Worm (Caenorhabditis elegans) whole organism, L1 larva: ENCODE results near the gene F21D9.11.

Experiments
- C34B4.2 ChIP-seq: sonication (generic microtip); optimal IDR thresholded peaks from 2 replicates; lab custom pipeline; 2017; ENCODE audit warnings: mild to moderate bottlenecking, missing genetic modification characterization, missing compliant biosample characterization
- F16B12.6 ChIP-seq: fragments of 150-350 bp; optimal IDR thresholded peaks from 2 replicates; lab custom pipeline; 2014; ENCODE audit warnings: missing biosample characterization, missing genetic modification characterization
- blmp-1 ChIP-seq: fragments of 150-350 bp; optimal IDR thresholded peaks from 2 replicates; lab custom pipeline; 2014; ENCODE audit warnings: missing biosample characterization, missing genetic modification characterization
- ceh-63 ChIP-seq: fragments of 200-800 bp; sonication (Bioruptor generic); optimal IDR thresholded peaks from 2 replicates; lab custom pipeline; 2018; ENCODE audit warnings: mild to moderate bottlenecking, missing genetic modification characterization, missing compliant biosample characterization
- ceh-8 ChIP-seq: fragments of 200-800 bp; sonication (Bioruptor generic); optimal IDR thresholded peaks from 2 replicates; lab custom pipeline; 2018; ENCODE audit warnings: mild to moderate bottlenecking, missing genetic modification characterization, moderate library complexity, missing compliant biosample characterization
- efl-1 ChIP-seq, 4 experiments: fragments of 150-350 bp; optimal IDR thresholded peaks in 3 of 4; peaks in 1 of 4; 1 replicate in 1 of 4; 2 replicates in 3 of 4; lab custom pipeline; 2014; ENCODE audit warnings: missing biosample characterization in 2 of 4, missing genetic modification characterization in 2 of 4, missing genetic modification reagents in 2 of 4
- elt-2 ChIP-seq: sonication (generic microtip); optimal IDR thresholded peaks from 2 replicates; lab custom pipeline; 2016; ENCODE audit warnings: missing genetic modification characterization, mild to moderate bottlenecking, inconsistent platforms, missing compliant biosample characterization, missing genetic modification reagents
- fos-1 ChIP-seq: fragments of 150-350 bp; optimal IDR thresholded peaks from 2 replicates; lab custom pipeline; 2014; ENCODE audit warnings: missing biosample characterization, missing genetic modification characterization
- grh-1 ChIP-seq: fragments of 200-800 bp; sonication (Bioruptor generic); IDR thresholded peaks from 2 replicates; pipeline ENCODE4 v1.3.6; 2022; ENCODE audit warnings: missing genetic modification reagents, missing genetic modification characterization, missing compliant biosample characterization
- hlh-4 ChIP-seq: sonication (generic microtip); optimal IDR thresholded peaks from 2 replicates; lab custom pipeline; 2016; ENCODE audit warnings: mild to moderate bottlenecking, missing genetic modification characterization, missing compliant biosample characterization
- hpl-2 ChIP-seq: fragments of 150-350 bp; optimal IDR thresholded peaks from 2 replicates; lab custom pipeline; 2014; ENCODE audit warnings: missing biosample characterization, missing genetic modification reagents, missing genetic modification characterization
- irx-1 ChIP-seq: sonication (generic microtip); optimal IDR thresholded peaks from 2 replicates; lab custom pipeline; 2016; ENCODE audit warnings: missing genetic modification characterization, missing compliant biosample characterization
- lin-14 ChIP-seq: fragments of 200-800 bp; sonication (Bioruptor generic); optimal IDR thresholded peaks from 2 replicates; lab custom pipeline; 2018; ENCODE audit warnings: mild to moderate bottlenecking, missing genetic modification characterization, moderate library complexity, missing compliant biosample characterization
- lin-35 ChIP-seq, 2 experiments: fragments of 150-350 bp; optimal IDR thresholded peaks; 2 replicates each; lab custom pipeline; 2014; ENCODE audit warnings: missing biosample characterization in 2 of 2, missing genetic modification characterization in 2 of 2, missing genetic modification reagents in 2 of 2
- lir-3 ChIP-seq: sonication (generic microtip); optimal IDR thresholded peaks from 2 replicates; lab custom pipeline; 2016; ENCODE audit warnings: mild to moderate bottlenecking, missing genetic modification characterization, moderate library complexity, missing compliant biosample characterization; ENCODE audit not compliant: poor library complexity
- mab-9 ChIP-seq: fragments of 200-800 bp; sonication (Bioruptor generic); IDR thresholded peaks from 2 replicates; pipeline ENCODE4 v1.3.6; 2022; ENCODE audit warnings: missing genetic modification reagents, missing genetic modification characterization, missing compliant biosample characterization
- mdl-1 ChIP-seq, 2 experiments: fragments of 150-350 bp; optimal IDR thresholded peaks; 2 replicates each; lab custom pipeline; 2014 to 2017; ENCODE audit warnings: missing biosample characterization in 2 of 2, missing genetic modification characterization in 2 of 2, inconsistent platforms in 1 of 2
- nhr-11 ChIP-seq: fragments of 150-350 bp; optimal IDR thresholded peaks from 2 replicates; lab custom pipeline; 2014; ENCODE audit warnings: missing biosample characterization, missing genetic modification characterization
- nhr-12 ChIP-seq: sonication (generic microtip); optimal IDR thresholded peaks from 2 replicates; lab custom pipeline; 2017; ENCODE audit warnings: missing biosample characterization, missing genetic modification characterization
- nhr-20 ChIP-seq: sonication (generic microtip); optimal IDR thresholded peaks from 2 replicates; lab custom pipeline; 2016; ENCODE audit warnings: mild to moderate bottlenecking, missing genetic modification characterization, missing compliant biosample characterization
- nhr-237 ChIP-seq: fragments of 150-350 bp; optimal IDR thresholded peaks from 2 replicates; lab custom pipeline; 2014; ENCODE audit warnings: missing biosample characterization, missing genetic modification characterization
- nhr-47 ChIP-seq: sonication (generic microtip); optimal IDR thresholded peaks from 2 replicates; lab custom pipeline; 2016; ENCODE audit warnings: mild to moderate bottlenecking, missing genetic modification characterization, moderate library complexity, missing compliant biosample characterization
- nhr-85 ChIP-seq: sonication (generic microtip); peaks from one replicate; lab custom pipeline; 2016; ENCODE audit warnings: missing genetic modification characterization, inconsistent platforms, missing compliant biosample characterization
- pag-3 ChIP-seq: sonication (generic microtip); optimal IDR thresholded peaks from 2 replicates; lab custom pipeline; 2017; ENCODE audit warnings: missing genetic modification characterization, mild to moderate bottlenecking, missing compliant biosample characterization, antibody characterized with exemption, borderline replicate concordance; ENCODE audit not compliant: insufficient read depth
- pax-3 ChIP-seq: fragments of 200-800 bp; sonication (Bioruptor generic); optimal IDR thresholded peaks from 2 replicates; lab custom pipeline; 2018; ENCODE audit warnings: mild to moderate bottlenecking, missing genetic modification characterization, moderate library complexity, missing compliant biosample characterization
- rnt-1 ChIP-seq: sonication (generic microtip); optimal IDR thresholded peaks from 2 replicates; lab custom pipeline; 2016; ENCODE audit warnings: mild to moderate bottlenecking, missing genetic modification characterization, moderate library complexity, missing compliant biosample characterization
- skn-1 ChIP-seq: fragments of 150-350 bp; optimal IDR thresholded peaks from 2 replicates; lab custom pipeline; 2014; ENCODE audit warnings: missing biosample characterization, missing genetic modification characterization
- tbx-2 ChIP-seq: sonication (generic microtip); optimal IDR thresholded peaks from 2 replicates; lab custom pipeline; 2016; ENCODE audit warnings: missing genetic modification characterization, missing compliant biosample characterization
- unc-62 ChIP-seq: fragments of 150-350 bp; optimal IDR thresholded peaks from 2 replicates; lab custom pipeline; 2014; ENCODE audit warnings: missing biosample characterization, missing genetic modification reagents, missing genetic modification characterization
- unc-98 ChIP-seq: fragments of 200-800 bp; sonication (Bioruptor generic); IDR thresholded peaks from 2 replicates; pipeline ENCODE4 v1.3.6; 2022; ENCODE audit warnings: missing genetic modification characterization, missing compliant biosample characterization
- vab-15 ChIP-seq: sonication (generic microtip); optimal IDR thresholded peaks from 2 replicates; lab custom pipeline; 2017; ENCODE audit warnings: missing genotype, mild to moderate bottlenecking, missing genetic modification characterization, missing compliant biosample characterization
- ztf-11 ChIP-seq, 2 experiments: sonication (generic microtip); optimal IDR thresholded peaks; 2 replicates each; lab custom pipeline; 2016 to 2017; ENCODE audit warnings: missing genetic modification characterization in 2 of 2, missing biosample characterization in 1 of 2, missing compliant biosample characterization in 1 of 2
- ztf-4 ChIP-seq: fragments of 150-350 bp; optimal IDR thresholded peaks from 2 replicates; lab custom pipeline; 2014; ENCODE audit warnings: missing biosample characterization, missing genetic modification characterization

F21D9.11 gene

DNA sequence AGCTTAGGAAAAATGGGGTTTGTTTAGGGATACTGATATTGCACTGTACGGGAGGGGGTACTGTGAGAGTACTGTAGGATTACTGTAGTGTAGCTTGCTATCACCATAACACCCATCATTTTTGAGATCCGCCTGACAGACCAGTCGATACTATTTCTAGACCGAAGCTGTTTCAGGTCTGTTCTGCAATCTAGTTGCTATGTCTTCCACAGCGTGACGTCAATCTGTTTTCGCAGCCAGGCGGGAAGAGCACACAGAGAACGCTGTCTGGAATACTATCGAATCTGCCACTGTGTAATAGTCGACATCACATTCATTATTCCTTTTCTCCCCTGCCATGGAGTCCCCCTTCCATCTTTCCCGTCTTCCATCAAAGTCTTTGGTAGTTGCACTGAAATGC is at the start of gene F21D9.11:
F21D9.11 (plus strand) TSS at position 301 of the 400 bp plus-strand sequence.
- TF ChIP-seq efl-1 (optimal IDR thresholded peaks at IDR 0.05; lab: Kevin White, UChicago) (no peak), efl-1 (GFP tag; optimal IDR thresholded peaks at IDR 0.05 in 1 of 2; lab: Kevin White, UChicago) (no peak)

DNA sequence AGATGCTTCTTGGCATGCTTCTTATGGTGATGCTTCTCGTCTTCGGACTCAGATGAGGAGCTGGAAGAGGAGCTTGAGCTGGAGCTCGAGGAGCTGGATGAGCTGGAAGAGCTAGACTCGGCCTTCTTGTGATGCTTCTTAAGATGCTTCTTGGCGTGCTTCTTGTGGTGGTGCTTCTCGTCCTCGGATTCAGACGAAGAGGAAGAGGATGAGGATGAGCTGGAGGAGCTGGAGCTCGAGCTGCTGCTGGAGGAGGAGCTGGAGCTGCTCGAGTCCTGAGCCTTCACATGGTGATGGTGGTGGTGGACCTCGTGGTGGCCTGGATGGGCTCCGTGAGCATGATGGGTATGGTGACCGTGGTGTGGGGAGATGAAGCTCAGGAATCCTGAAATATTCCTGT is 49.1 kb upstream of the F21D9.11 start:
- TF ChIP-seq unc-62, result no peak

DNA sequence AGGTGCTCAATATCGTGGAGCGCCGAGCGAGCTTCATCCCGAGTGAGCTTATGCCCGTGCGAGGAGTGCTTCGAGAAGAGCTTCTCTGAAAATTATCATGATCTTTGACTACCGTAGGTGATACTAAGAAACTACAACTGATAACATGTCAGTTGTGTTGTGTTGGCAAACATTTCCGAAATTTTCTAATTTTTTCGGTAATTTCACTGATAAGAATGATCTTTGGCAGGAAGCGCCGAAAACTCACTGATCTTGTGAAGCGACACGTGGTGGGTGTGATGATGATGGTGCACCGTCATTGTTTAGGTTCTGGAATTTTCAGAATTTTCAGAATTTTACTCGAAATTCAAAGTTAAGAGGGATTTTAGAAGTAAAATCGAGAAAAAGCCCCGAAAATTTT is 48.6 kb upstream of the F21D9.11 start, which contains the start of gene Y39B6A.1:
Y39B6A.1 (minus strand) TSS at position 309 of the 400 bp plus-strand sequence.
- no peak for TF ChIP-seq vab-15
- TF ChIP-seq elt-2 (tag; lab: Kevin White, UChicago), result peak; percentile 76
- no peak for TF ChIP-seq fos-1 (tag; lab: Kevin White, UChicago)
- no peak for TF ChIP-seq lir-3 (tag; lab: Kevin White, UChicago)
- peak in 1 of 2 experiments; percentile 3 for TF ChIP-seq lin-35 (GFP tag; optimal IDR thresholded peaks at IDR 0.05; lab: Kevin White, UChicago)

DNA sequence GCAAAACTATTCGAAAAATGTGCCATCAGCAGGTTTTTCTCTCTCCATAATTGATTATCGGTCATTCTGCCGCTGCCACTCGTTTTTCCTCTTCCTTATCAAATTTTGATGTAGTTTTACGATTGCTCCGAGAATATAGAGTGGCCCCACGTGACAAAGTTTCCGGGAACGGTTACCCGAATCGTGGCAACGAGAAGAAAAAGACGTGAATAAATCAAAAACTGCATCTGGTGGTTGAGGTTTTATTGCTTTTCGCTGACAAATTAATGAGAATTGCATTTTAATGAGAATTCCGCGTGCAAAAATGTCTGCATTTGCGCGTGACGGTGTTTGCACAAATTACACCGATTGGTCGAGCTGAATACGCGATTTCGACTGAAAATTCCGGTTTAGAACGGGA is 46.5 kb upstream of the F21D9.11 start:
- TF ChIP-seq nhr-85 (tag; lab: Kevin White, UChicago), result no peak
- peak; percentile 90 for TF ChIP-seq elt-2 (tag; lab: Kevin White, UChicago)
- TF ChIP-seq C34B4.2 (tag; lab: Kevin White, UChicago), result no peak
- no peak for TF ChIP-seq tbx-2
- no peak for TF ChIP-seq nhr-12 (tag; lab: Kevin White, UChicago)
- TF ChIP-seq mdl-1 (tag; optimal IDR thresholded peaks at IDR 0.05; lab: Kevin White, UChicago), result no peak
- peak; percentile 10 for TF ChIP-seq lin-14 (GFP tag; lab: Kevin White, UChicago)
- no peak for TF ChIP-seq blmp-1 (tag; lab: Kevin White, UChicago)
- TF ChIP-seq ztf-11 (tag; optimal IDR thresholded peaks at IDR 0.05; lab: Kevin White, UChicago), result no peak
- no peak for TF ChIP-seq ztf-4 (tag; lab: Kevin White, UChicago)
- peak in 1 of 2 experiments; percentile 2 for TF ChIP-seq lin-35 (GFP tag; optimal IDR thresholded peaks at IDR 0.05; lab: Kevin White, UChicago)
- no peak for TF ChIP-seq efl-1 (optimal IDR thresholded peaks at IDR 0.05; lab: Kevin White, UChicago)
- TF ChIP-seq efl-1 (GFP tag; optimal IDR thresholded peaks at IDR 0.05 in 1 of 2; lab: Kevin White, UChicago), result peak in 1 of 2 experiments; percentile 52
- TF ChIP-seq irx-1 (tag; lab: Kevin White, UChicago), result no peak
- TF ChIP-seq F16B12.6 (tag; lab: Kevin White, UChicago), result peak; percentile 12
- TF ChIP-seq nhr-237 (tag; lab: Kevin White, UChicago), result no peak
- TF ChIP-seq nhr-20 (tag; lab: Kevin White, UChicago), result peak; percentile 19
- no peak for TF ChIP-seq nhr-47 (tag; lab: Kevin White, UChicago)
- no peak for TF ChIP-seq pax-3 (tag; lab: Kevin White, UChicago)
- no peak for TF ChIP-seq hlh-4 (tag; lab: Kevin White, UChicago)

DNA sequence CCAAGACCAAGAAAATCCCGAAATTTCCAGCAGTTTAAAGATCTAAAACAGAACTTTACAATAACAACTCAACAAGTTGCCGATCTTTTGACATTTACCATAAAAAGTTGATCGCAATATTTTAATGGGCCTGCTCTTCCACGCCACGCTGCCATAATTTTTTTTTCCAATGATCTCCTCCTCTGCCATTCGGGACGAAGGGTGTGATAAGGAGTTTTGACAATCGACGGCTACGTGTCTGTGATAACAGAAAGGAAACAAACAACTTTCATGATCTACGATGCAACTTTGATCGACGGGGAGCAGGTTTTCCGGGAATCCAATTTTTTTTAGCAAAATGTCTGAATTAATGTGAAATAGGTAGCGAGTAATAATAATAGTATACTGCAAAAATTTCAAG is 45.0 kb upstream of the F21D9.11 start:
- peak in 1 of 2 experiments; percentile 38 for TF ChIP-seq lin-35 (GFP tag; optimal IDR thresholded peaks at IDR 0.05; lab: Kevin White, UChicago)
- peak; percentile 70 for TF ChIP-seq elt-2 (tag; lab: Kevin White, UChicago)
- no peak for TF ChIP-seq ceh-8 (GFP tag; lab: Kevin White, UChicago)

DNA sequence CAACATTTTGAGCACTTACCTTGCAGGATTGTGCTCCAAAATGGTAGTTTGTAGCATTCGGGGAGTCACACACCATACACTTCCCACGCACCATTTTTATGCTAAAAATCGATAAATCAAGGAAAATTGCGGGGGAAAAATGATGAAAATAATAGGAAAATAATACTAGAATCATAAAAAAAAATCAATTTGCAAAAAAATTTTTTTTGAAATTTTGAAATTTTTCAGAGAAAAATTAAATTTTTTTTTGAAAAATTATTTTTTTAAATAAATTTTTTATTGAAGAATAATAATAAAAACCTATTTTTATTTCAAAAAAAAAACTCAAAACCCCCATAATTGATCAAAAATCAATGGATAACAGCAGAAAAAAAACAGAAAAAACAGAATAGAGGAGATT is 40.1 kb upstream of the F21D9.11 start, which contains the start of gene nhr-79:
nhr-79 (minus strand) TSS at position 101 of the 400 bp plus-strand sequence.
- TF ChIP-seq nhr-20 (tag; lab: Kevin White, UChicago), result no peak
- no peak for TF ChIP-seq grh-1 (GFP tag; lab: Robert Waterston, UW)
- TF ChIP-seq skn-1 (tag; lab: Kevin White, UChicago), result no peak
- TF ChIP-seq rnt-1 (tag; lab: Kevin White, UChicago), result no peak
- TF ChIP-seq unc-98, result no peak
- no peak for TF ChIP-seq hpl-2
- TF ChIP-seq blmp-1 (tag; lab: Kevin White, UChicago), result no peak
- TF ChIP-seq mab-9 (GFP tag; lab: Robert Waterston, UW), result no peak
- TF ChIP-seq nhr-11 (tag; lab: Kevin White, UChicago), result no peak
- no peak for TF ChIP-seq vab-15
- no peak for TF ChIP-seq lin-35 (GFP tag; optimal IDR thresholded peaks at IDR 0.05; lab: Kevin White, UChicago)
- TF ChIP-seq pax-3 (tag; lab: Kevin White, UChicago), result no peak
- no peak for TF ChIP-seq nhr-12 (tag; lab: Kevin White, UChicago)
- no peak for TF ChIP-seq ceh-8 (GFP tag; lab: Kevin White, UChicago)
- no peak for TF ChIP-seq pag-3
- TF ChIP-seq mdl-1 (tag; optimal IDR thresholded peaks at IDR 0.05; lab: Kevin White, UChicago), result no peak
- TF ChIP-seq ceh-63, result no peak
- TF ChIP-seq, all 84 proteins: peak for 0
